Fruit fly (Drosophila melanogaster) whole organism: ENCODE measurements around the gene CG6770.

ENCODE experiments used
- CG8478 ChIP-seq: fragments of >200 bp; optimal IDR thresholded peaks from 2 replicates; lab custom pipeline; 2018; ENCODE audit warnings: inconsistent platforms
- Dll ChIP-seq: fragments of >200 bp; optimal IDR thresholded peaks from 2 replicates; lab custom pipeline; 2017
- EcR ChIP-seq, 2 experiments: fragments of >200 bp; optimal IDR thresholded peaks; 2 replicates each; lab custom pipeline; 2017; ENCODE audit warnings: missing biosample characterization in 2 of 2, missing genetic modification characterization in 2 of 2, missing genetic modification reagents in 2 of 2
- pan ChIP-seq: fragments of >200 bp; optimal IDR thresholded peaks from 2 replicates; lab custom pipeline; 2017
- psq ChIP-seq: fragments of >200 bp; optimal IDR thresholded peaks from 2 replicates; lab custom pipeline; 2017
- usp ChIP-seq: fragments of >200 bp; optimal IDR thresholded peaks from 2 replicates; lab custom pipeline; 2017; ENCODE audit warnings: missing biosample characterization, missing genetic modification characterization, mixed read lengths

- TF ChIP-seq pan (lab: Kevin White, UChicago): no peak
- TF ChIP-seq EcR (GFP tag; optimal IDR thresholded peaks at IDR 0.05; lab: Kevin White, UChicago): no peak
- TF ChIP-seq usp (GFP tag; lab: Kevin White, UChicago): no peak
- no peak for TF ChIP-seq CG8478 (lab: Kevin White, UChicago)
- TF ChIP-seq Dll (lab: Kevin White, UChicago): no peak
- TF ChIP-seq psq (lab: Kevin White, UChicago): no peak
Measured at dm6 chr2L:12038177-12038581, 7.7 kb downstream of the CG6770 start, which contains the start of gene Tom70.
